Worm (Caenorhabditis elegans) whole organism, young adult: Measurements from ENCODE around the gene R07E5.7.
A peak's percentile ranks its signal among the peaks of the same experiment; 100 is the strongest.

Source experiments
- B0019.2 ChIP-seq: fragments of 200-800 bp; sonication (Bioruptor generic); conservative IDR thresholded peaks from 2 replicates; pipeline ENCODE4 v1.3.6; 2022; ENCODE audit warnings: missing genetic modification reagents, missing genetic modification characterization, missing compliant biosample characterization
- F23B12.7 ChIP-seq: sonication (generic microtip); optimal IDR thresholded peaks from 2 replicates; lab custom pipeline; 2017; ENCODE audit warnings: missing genetic modification characterization, mild to moderate bottlenecking, missing compliant biosample characterization, antibody characterized with exemption, moderate library complexity; ENCODE audit not compliant: insufficient read depth
- F33H1.4 ChIP-seq: fragments of 200-800 bp; sonication (Bioruptor generic); IDR thresholded peaks from 2 replicates; pipeline ENCODE4 v1.3.6; 2022; ENCODE audit warnings: missing genetic modification reagents, missing genetic modification characterization, missing compliant biosample characterization
- F39B2.1 ChIP-seq: fragments of 200-800 bp; sonication (Bioruptor generic); IDR thresholded peaks from 2 replicates; pipeline ENCODE4 v1.3.6; 2022; ENCODE audit warnings: missing genetic modification reagents, missing genetic modification characterization, missing compliant biosample characterization
- F49E8.2 ChIP-seq: sonication (generic microtip); optimal IDR thresholded peaks from 3 replicates; lab custom pipeline; 2017; ENCODE audit warnings: missing genetic modification characterization, mild to moderate bottlenecking, missing compliant biosample characterization, antibody characterized with exemption, moderate library complexity; ENCODE audit not compliant: insufficient read depth
- K12H6.12 ChIP-seq: fragments of 200-800 bp; sonication (Bioruptor generic); optimal IDR thresholded peaks from 2 replicates; lab custom pipeline; 2018; ENCODE audit warnings: mild to moderate bottlenecking, missing genetic modification characterization, missing compliant biosample characterization
- Y53G8AR.9 ChIP-seq: fragments of 200-800 bp; sonication (Bioruptor generic); conservative IDR thresholded peaks from 2 replicates; pipeline ENCODE4 v1.3.6; 2022; ENCODE audit warnings: missing genetic modification reagents, missing genetic modification characterization, missing compliant biosample characterization
- Y79H2A.3 ChIP-seq: fragments of 200-800 bp; sonication (Bioruptor generic); conservative IDR thresholded peaks from 2 replicates; pipeline ENCODE4 v1.3.6; 2022; ENCODE audit warnings: missing genetic modification reagents, missing genetic modification characterization, missing compliant biosample characterization
- ZK185.1 ChIP-seq: sonication (generic microtip); optimal IDR thresholded peaks from 2 replicates; lab custom pipeline; 2016; ENCODE audit warnings: mild to moderate bottlenecking, missing genetic modification characterization, missing compliant biosample characterization; ENCODE audit not compliant: poor library complexity, severe bottlenecking
- aptf-3 ChIP-seq: fragments of 200-800 bp; sonication (Bioruptor generic); IDR thresholded peaks from 2 replicates; pipeline ENCODE4 v1.3.6; 2022; ENCODE audit warnings: missing genetic modification characterization, missing compliant biosample characterization
- athp-1 ChIP-seq: sonication (generic microtip); optimal IDR thresholded peaks from 2 replicates; lab custom pipeline; 2017; ENCODE audit warnings: mild to moderate bottlenecking, missing genetic modification characterization, missing compliant biosample characterization
- attf-6 ChIP-seq: fragments of 200-800 bp; sonication (Bioruptor generic); IDR thresholded peaks from 2 replicates; pipeline ENCODE4 v1.3.6; 2022; ENCODE audit warnings: missing genetic modification reagents, missing genetic modification characterization, missing compliant biosample characterization
- bed-2 ChIP-seq: fragments of 200-800 bp; sonication (Bioruptor generic); IDR thresholded peaks from 2 replicates; pipeline ENCODE4 v1.3.6; 2022; ENCODE audit warnings: missing genetic modification reagents, missing genetic modification characterization, missing compliant biosample characterization
- cebp-1 ChIP-seq, 2 experiments: fragments of 200-800 bp in 1 of 2; sonication (Bioruptor generic) in 1 of 2; sonication (generic microtip) in 1 of 2; IDR thresholded peaks in 1 of 2; optimal IDR thresholded peaks in 1 of 2; 2 replicates each; pipeline versions ENCODE4 v1.3.6 to Lab custom; 2017 to 2022; ENCODE audit warnings: missing compliant biosample characterization in 2 of 2, missing genetic modification characterization in 2 of 2, mild to moderate bottlenecking in 1 of 2, missing genetic modification reagents in 1 of 2, moderate library complexity in 1 of 2
- ceh-100 ChIP-seq: fragments of 200-800 bp; sonication (Bioruptor generic); IDR thresholded peaks from 2 replicates; pipeline ENCODE4 v1.3.6; 2022; ENCODE audit warnings: missing genetic modification reagents, missing genetic modification characterization, missing compliant biosample characterization
- ceh-91 ChIP-seq: fragments of 200-800 bp; sonication (Bioruptor generic); IDR thresholded peaks from 2 replicates; pipeline ENCODE4 v1.3.6; 2022; ENCODE audit warnings: missing genetic modification reagents, missing genetic modification characterization, missing compliant biosample characterization
- die-1 ChIP-seq: sonication (generic microtip); optimal IDR thresholded peaks from 2 replicates; lab custom pipeline; 2016; ENCODE audit warnings: missing genotype, mild to moderate bottlenecking, missing genetic modification characterization, missing compliant biosample characterization
- dox-1 ChIP-seq: fragments of 200-800 bp; sonication (Bioruptor generic); IDR thresholded peaks from 2 replicates; pipeline ENCODE4 v1.3.6; 2022; ENCODE audit warnings: missing genetic modification reagents, missing genetic modification characterization, missing compliant biosample characterization
- dpl-1 ChIP-seq: fragments of 150-350 bp; optimal IDR thresholded peaks from 2 replicates; lab custom pipeline; 2014; ENCODE audit warnings: missing biosample characterization, missing genetic modification reagents, missing genetic modification characterization
- egl-44 ChIP-seq: fragments of 200-800 bp; sonication (Bioruptor generic); IDR thresholded peaks from 2 replicates; pipeline ENCODE4 v1.3.6; 2022; ENCODE audit warnings: missing genetic modification reagents, missing genetic modification characterization, missing compliant biosample characterization
- him-1 ChIP-seq: sonication (generic microtip); optimal IDR thresholded peaks from 2 replicates; lab custom pipeline; 2016; ENCODE audit warnings: missing genotype, missing genetic modification reagents, missing genetic modification characterization, missing compliant biosample characterization
- hlh-26 ChIP-seq: fragments of 200-800 bp; sonication (Bioruptor generic); conservative IDR thresholded peaks from 2 replicates; pipeline ENCODE4 v1.3.6; 2022; ENCODE audit warnings: missing genetic modification reagents, missing genetic modification characterization, missing compliant biosample characterization
- hmg-1.2 ChIP-seq: fragments of 200-800 bp; sonication (Bioruptor generic); IDR thresholded peaks from 2 replicates; pipeline ENCODE4 v1.3.6; 2022; ENCODE audit warnings: missing genetic modification reagents, missing genetic modification characterization, missing compliant biosample characterization
- hsf-1 ChIP-seq: fragments of 200-800 bp; sonication (Bioruptor generic); IDR thresholded peaks from 2 replicates; pipeline ENCODE4 v1.3.6; 2022; ENCODE audit warnings: missing genetic modification reagents, missing genetic modification characterization, missing compliant biosample characterization
- lin-26 ChIP-seq: fragments of 200-800 bp; sonication (Bioruptor generic); IDR thresholded peaks from 2 replicates; pipeline ENCODE4 v1.3.6; 2022; ENCODE audit warnings: missing genetic modification reagents, missing genetic modification characterization, missing compliant biosample characterization
- lin-54 ChIP-seq: fragments of 200-800 bp; sonication (Bioruptor generic); optimal IDR thresholded peaks from 2 replicates; lab custom pipeline; 2018; ENCODE audit warnings: mild to moderate bottlenecking, missing genetic modification characterization, missing compliant biosample characterization
- lir-1 ChIP-seq: fragments of 200-800 bp; sonication (Bioruptor generic); conservative IDR thresholded peaks from 2 replicates; pipeline ENCODE4 v1.3.6; 2022; ENCODE audit warnings: missing genetic modification reagents, missing genetic modification characterization, missing compliant biosample characterization
- lsy-27 ChIP-seq: sonication (generic microtip); optimal IDR thresholded peaks from 2 replicates; lab custom pipeline; 2017; ENCODE audit warnings: missing genetic modification characterization, mild to moderate bottlenecking, missing compliant biosample characterization, antibody characterized with exemption, missing genotype, borderline replicate concordance; ENCODE audit not compliant: insufficient read depth
- nfya-1 ChIP-seq: sonication (generic microtip); optimal IDR thresholded peaks from 2 replicates; lab custom pipeline; 2017; ENCODE audit warnings: antibody characterized with exemption, missing compliant biosample characterization, missing genetic modification characterization, borderline replicate concordance; ENCODE audit not compliant: insufficient read depth
- nfyb-1 ChIP-seq: fragments of 200-800 bp; sonication (Bioruptor generic); IDR thresholded peaks from 2 replicates; pipeline ENCODE4 v1.3.6; 2022; ENCODE audit warnings: missing genetic modification reagents, missing genetic modification characterization, missing compliant biosample characterization
- nhr-27 ChIP-seq: fragments of 200-800 bp; sonication (Bioruptor generic); optimal IDR thresholded peaks from 2 replicates; lab custom pipeline; 2018; ENCODE audit warnings: mild to moderate bottlenecking, missing genetic modification characterization, moderate library complexity, missing compliant biosample characterization
- nhr-90 ChIP-seq: sonication (generic microtip); optimal IDR thresholded peaks from 2 replicates; lab custom pipeline; 2016; ENCODE audit warnings: missing genotype, mild to moderate bottlenecking, missing genetic modification characterization, missing compliant biosample characterization
- rec-8 ChIP-seq, 2 experiments: sonication (generic microtip); optimal IDR thresholded peaks; 2 replicates each; lab custom pipeline; 2016; ENCODE audit warnings: mild to moderate bottlenecking in 2 of 2, missing genetic modification characterization in 2 of 2, missing genetic modification reagents in 2 of 2, missing genotype in 2 of 2, missing biosample characterization in 1 of 2, missing compliant biosample characterization in 1 of 2, moderate library complexity in 1 of 2
- rpc-1 ChIP-seq, 2 experiments: fragments of 150-350 bp in 1 of 2; sonication (generic microtip) in 1 of 2; optimal IDR thresholded peaks; 2 replicates each; lab custom pipeline; 2014 to 2018; ENCODE audit warnings: missing biosample characterization in 1 of 2, missing genetic modification characterization in 1 of 2, missing genetic modification reagents in 1 of 2, missing genotype in 1 of 2
- snpc-1.1 ChIP-seq: sonication (generic microtip); optimal IDR thresholded peaks from 2 replicates; lab custom pipeline; 2017; ENCODE audit warnings: missing genetic modification characterization, mild to moderate bottlenecking, missing compliant biosample characterization, antibody characterized with exemption, moderate library complexity, missing genotype, missing genetic modification reagents; ENCODE audit not compliant: insufficient read depth
- snpc-3.4 ChIP-seq: sonication (generic microtip); optimal IDR thresholded peaks from 2 replicates; lab custom pipeline; 2017; ENCODE audit warnings: missing genetic modification characterization, mild to moderate bottlenecking, missing compliant biosample characterization, antibody characterized with exemption, moderate library complexity, missing genotype, missing genetic modification reagents
- snpc-4 ChIP-seq, 5 experiments: fragments of 150-350 bp in 1 of 5; sonication (generic microtip) in 4 of 5; optimal IDR thresholded peaks; 2 replicates each; lab custom pipeline; 2014 to 2018; ENCODE audit warnings: missing genetic modification characterization in 5 of 5, missing biosample characterization in 3 of 5, antibody characterized with exemption in 2 of 5, mild to moderate bottlenecking in 2 of 5, missing compliant biosample characterization in 2 of 5, missing genotype in 2 of 5, moderate library complexity in 2 of 5, missing genetic modification reagents in 1 of 5
- tbp1 ChIP-seq: fragments of 200-800 bp; sonication (Bioruptor generic); optimal IDR thresholded peaks from 2 replicates; lab custom pipeline; 2018; ENCODE audit warnings: mild to moderate bottlenecking, missing genetic modification characterization, missing compliant biosample characterization
- tlf-1 ChIP-seq: fragments of 200-800 bp; sonication (Bioruptor generic); optimal IDR thresholded peaks from 2 replicates; lab custom pipeline; 2018; ENCODE audit warnings: mild to moderate bottlenecking, missing genetic modification characterization, missing compliant biosample characterization
- ztf-18 ChIP-seq: sonication (generic microtip); optimal IDR thresholded peaks from 2 replicates; lab custom pipeline; 2016; ENCODE audit warnings: missing genotype, mild to moderate bottlenecking, missing genetic modification characterization, missing compliant biosample characterization
- ztf-22 ChIP-seq: fragments of 200-800 bp; sonication (Bioruptor generic); optimal IDR thresholded peaks from 2 replicates; lab custom pipeline; 2018; ENCODE audit warnings: mild to moderate bottlenecking, missing genetic modification characterization, moderate library complexity, missing compliant biosample characterization
- ztf-28 ChIP-seq: fragments of 200-800 bp; sonication (Bioruptor generic); IDR thresholded peaks from 2 replicates; pipeline ENCODE4 v1.3.6; 2022; ENCODE audit warnings: missing genetic modification reagents, missing genetic modification characterization, missing compliant biosample characterization
- ztf-6 ChIP-seq: fragments of 200-800 bp; sonication (Bioruptor generic); IDR thresholded peaks from 2 replicates; pipeline ENCODE4 v1.3.6; 2022; ENCODE audit warnings: missing genetic modification reagents, missing genetic modification characterization, missing compliant biosample characterization

R07E5.7 gene

DNA sequence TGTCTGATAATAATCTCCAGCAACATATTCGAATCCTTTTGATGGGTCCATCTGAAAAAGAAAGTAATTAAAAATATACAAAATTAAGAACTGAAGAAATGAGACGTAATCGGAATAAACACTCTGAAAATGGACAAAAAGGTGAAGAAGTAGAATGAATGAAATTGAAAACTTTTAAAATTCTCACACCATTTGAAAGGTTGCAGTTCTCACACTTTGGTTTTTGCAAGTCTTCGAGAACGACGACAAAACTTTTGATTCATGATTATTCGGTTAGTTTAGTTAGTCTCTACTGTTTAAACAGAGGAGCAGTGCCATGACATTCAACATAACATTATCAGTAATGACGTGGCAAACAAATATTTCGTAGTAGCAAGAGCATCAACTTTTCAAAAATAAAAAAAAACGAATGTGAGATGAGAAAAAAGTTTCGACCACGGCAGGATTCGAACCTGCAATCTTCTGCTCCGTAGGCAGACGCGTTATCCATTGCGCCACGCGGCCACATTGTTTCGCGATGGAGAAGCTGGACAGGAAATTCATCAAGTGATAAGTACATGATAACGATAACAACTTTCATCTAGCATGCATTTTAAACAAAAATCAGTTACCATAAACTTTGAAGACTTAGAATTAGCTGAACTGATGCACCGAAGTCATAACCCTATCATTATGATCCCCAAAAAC lies 31.1 kb upstream of the R07E5.7 start, which contains the start of gene ceh-43:
Gene ceh-43, minus strand, starts transcription at position 51 of the 687 bp plus-strand sequence.
- peak; percentile 20 for TF ChIP-seq ZK185.1 (tag; lab: Kevin White, UChicago)
- TF ChIP-seq athp-1 = no peak
- TF ChIP-seq attf-6 = no peak
- no peak for TF ChIP-seq tlf-1 (GFP tag; lab: Kevin White, UChicago)
- TF ChIP-seq F33H1.4 (GFP tag; lab: Robert Waterston, UW) = peak; percentile 45
- peak; percentile 15 for TF ChIP-seq lin-54
- no peak for TF ChIP-seq egl-44 (GFP tag; lab: Robert Waterston, UW)
- no peak for TF ChIP-seq dpl-1
- TF ChIP-seq nhr-27 (tag; lab: Kevin White, UChicago) = no peak
- TF ChIP-seq hlh-26 = no peak
- TF ChIP-seq die-1 = peak; percentile 35
- TF ChIP-seq cebp-1 (GFP tag; IDR thresholded peaks at IDR 0.05; lab: Robert Waterston, UW) = no peak
- peak; percentile 19 for TF ChIP-seq cebp-1 (tag; optimal IDR thresholded peaks at IDR 0.05; lab: Kevin White, UChicago)
- TF ChIP-seq dox-1 (GFP tag; lab: Robert Waterston, UW) = no peak
- peak; percentile 38 for TF ChIP-seq snpc-3.4 (tag; lab: Kevin White, UChicago)
- TF ChIP-seq ztf-18 (tag; lab: Kevin White, UChicago) = peak; percentile 36
- TF ChIP-seq B0019.2 = peak; percentile 57
- peak; percentile 51 for TF ChIP-seq ceh-100 (GFP tag; lab: Robert Waterston, UW)
- TF ChIP-seq ztf-6 (GFP tag; lab: Robert Waterston, UW) = no peak
- no peak for TF ChIP-seq Y53G8AR.9 (GFP tag; lab: Robert Waterston, UW)
- TF ChIP-seq rec-8 (tag; optimal IDR thresholded peaks at IDR 0.05; lab: Kevin White, UChicago) = peak in 1 of 2 experiments; percentile 11
- TF ChIP-seq snpc-4 (GFP tag; optimal IDR thresholded peaks at IDR 0.05; lab: Kevin White, UChicago) = peak; percentile 11
- TF ChIP-seq snpc-4 (tag; optimal IDR thresholded peaks at IDR 0.05; lab: Kevin White, UChicago) = peak in 1 of 4 experiments; percentile 17
- no peak for TF ChIP-seq Y79H2A.3 (GFP tag; lab: Robert Waterston, UW)
- no peak for TF ChIP-seq ztf-22 (GFP tag; lab: Kevin White, UChicago)
- TF ChIP-seq lsy-27 (tag; lab: Kevin White, UChicago) = no peak
- no peak for TF ChIP-seq F49E8.2 (tag; lab: Kevin White, UChicago)
- TF ChIP-seq ceh-91 = 0 out of 2 replicates have a peak, but pooled peaks have one; percentile 25
- TF ChIP-seq nhr-90 (tag; lab: Kevin White, UChicago) = peak; percentile 11
- TF ChIP-seq ztf-28 = 0 out of 2 replicates have a peak, but pooled peaks have one; percentile 38
- TF ChIP-seq snpc-1.1 (tag; lab: Kevin White, UChicago) = no peak
- TF ChIP-seq him-1 (tag; lab: Kevin White, UChicago) = peak; percentile 46
- no peak for TF ChIP-seq nfya-1 (tag; lab: Kevin White, UChicago)
- no peak for TF ChIP-seq aptf-3
- TF ChIP-seq hsf-1 (GFP tag; lab: Robert Waterston, UW) = no peak
- TF ChIP-seq F23B12.7 = peak; percentile 11
- no peak for TF ChIP-seq F39B2.1 (GFP tag; lab: Robert Waterston, UW)
- TF ChIP-seq nfyb-1 (GFP tag; lab: Robert Waterston, UW) = 0 out of 2 replicates have a peak, but pooled peaks have one; percentile 32
- no peak for TF ChIP-seq K12H6.12 (tag; lab: Kevin White, UChicago)
- peak; percentile 78 for TF ChIP-seq lin-26 (GFP tag; lab: Robert Waterston, UW)
- TF ChIP-seq hmg-1.2 = peak; percentile 53
- no peak for TF ChIP-seq bed-2 (GFP tag; lab: Robert Waterston, UW)
- peak; percentile 92 for TF ChIP-seq tbp1 (GFP tag; lab: Kevin White, UChicago)
- TF ChIP-seq rpc-1 (optimal IDR thresholded peaks at IDR 0.05; lab: Kevin White, UChicago) = peak; percentile 64
- TF ChIP-seq rpc-1 (tag; optimal IDR thresholded peaks at IDR 0.05; lab: Kevin White, UChicago) = peak; percentile 79
- TF ChIP-seq lir-1 = 0 out of 2 replicates have a peak, but pooled peaks have one; percentile 24
